Fruit fly (Drosophila melanogaster) ovary, adult (tissue): ENCODE measurements around the gene CG2278.

Experiments used
- CG17801 ChIP-seq: fragments of 200-800 bp; optimal IDR thresholded peaks from 2 replicates; lab custom pipeline; 2019; ENCODE audit warnings: missing biosample characterization, mild to moderate bottlenecking, missing genetic modification characterization, moderate library complexity; ENCODE audit not compliant: partially characterized antibody

Gene CG2278

DNA sequence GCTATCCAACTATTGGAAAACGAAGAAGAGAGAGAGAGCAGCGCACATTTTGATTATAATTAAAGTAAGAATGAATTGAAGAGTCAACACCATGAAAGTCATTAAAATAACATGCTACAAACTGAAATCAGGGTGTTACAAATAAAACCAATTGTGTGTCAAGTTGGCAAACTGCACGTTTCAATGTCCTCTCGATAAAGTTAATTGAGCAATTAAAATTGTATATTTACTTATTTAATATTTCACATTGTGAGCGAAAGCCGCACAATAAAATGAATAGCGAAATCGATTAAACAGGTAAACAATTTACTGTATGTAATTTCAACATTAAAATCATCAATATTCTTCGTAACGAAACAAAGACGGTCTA lies 26.1 kb upstream of the CG2278 start:
- TF ChIP-seq CG17801: no peak

DNA sequence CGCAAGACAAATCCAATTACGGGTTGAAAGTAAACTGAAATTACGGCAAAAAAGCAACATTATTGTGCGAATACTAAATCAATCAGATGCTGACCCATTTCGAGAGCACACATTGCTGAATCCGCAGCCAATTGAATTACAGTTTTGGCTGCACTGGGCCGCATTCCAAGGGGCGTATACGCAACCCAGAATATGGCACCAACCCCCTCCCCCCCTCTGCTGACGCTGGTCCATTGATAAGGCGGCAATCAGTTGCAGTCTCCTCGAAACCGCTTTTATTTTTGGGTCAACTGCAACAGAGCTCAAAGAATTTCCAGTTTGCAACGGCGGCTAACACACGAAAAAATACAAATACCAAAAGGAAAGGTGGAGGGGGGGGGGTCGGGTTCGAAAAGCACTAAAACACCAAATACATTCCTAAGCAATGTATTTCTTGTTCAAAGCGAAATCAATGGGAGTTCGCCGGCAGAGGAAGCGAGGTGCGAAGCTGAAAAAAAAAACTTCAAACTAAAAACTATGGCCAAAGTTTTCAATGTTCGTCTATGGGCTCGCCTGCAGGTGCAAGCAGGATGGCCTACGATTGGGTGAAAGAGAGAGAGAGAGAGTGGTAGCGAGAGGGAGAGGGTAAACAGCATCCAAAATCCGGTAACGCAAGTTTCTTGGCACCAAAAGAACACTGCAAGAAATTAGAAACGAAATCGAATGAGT lies 25.5 kb upstream of the CG2278 start:
- no peak for TF ChIP-seq CG17801

DNA sequence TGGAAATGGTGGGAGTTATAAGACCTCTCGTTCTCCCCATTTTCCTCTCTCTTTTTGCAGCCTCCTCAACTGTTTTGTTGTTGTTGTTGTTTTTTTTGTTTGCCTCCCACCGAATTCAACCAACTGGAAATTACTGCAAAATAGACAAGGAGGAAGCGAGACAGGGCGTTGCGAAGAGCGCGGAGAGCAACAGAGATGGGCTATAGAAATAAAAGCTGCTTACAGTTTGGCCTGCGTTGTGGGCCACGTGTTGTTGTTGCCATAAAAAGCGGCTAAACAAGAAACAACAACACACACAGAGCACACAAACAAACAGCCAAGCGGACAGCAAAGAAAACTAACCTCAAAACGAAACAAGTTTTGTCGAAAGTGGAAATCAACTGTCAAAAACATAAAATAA lies 24.5 kb upstream of the CG2278 start:
- no peak for TF ChIP-seq CG17801

dm6 chrX:8193017-8193556 lies 23.0 kb upstream of the CG2278 start:
- peak; percentile 83 for TF ChIP-seq CG17801

- TF ChIP-seq CG17801: no peak
These were observed 22.1 kb upstream of the CG2278 start for dm6 chrX:8192191-8192590.

DNA sequence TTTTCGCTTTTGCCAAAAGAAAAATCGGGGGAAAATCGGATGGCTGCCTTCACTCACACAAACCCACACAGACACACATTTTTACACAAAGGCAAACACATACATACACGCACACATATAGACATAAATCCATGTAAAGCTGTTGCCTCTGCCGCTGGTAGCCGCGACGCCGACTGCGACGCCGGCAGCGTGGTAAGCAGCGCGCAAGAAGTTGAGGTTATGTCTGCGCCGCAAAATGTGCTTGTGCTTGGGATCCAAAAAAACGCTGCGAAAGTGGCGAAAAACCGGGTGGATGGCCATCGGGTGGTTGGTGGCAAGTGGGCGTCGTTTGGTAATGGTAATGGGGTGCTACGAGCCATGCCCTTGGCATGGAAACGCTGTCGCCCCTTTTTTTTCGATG lies 9.8 kb upstream of the CG2278 start:
- no peak for TF ChIP-seq CG17801

dm6 chrX:8178989-8179388 lies 8.9 kb upstream of the CG2278 start:
- TF ChIP-seq CG17801: no peak

DNA sequence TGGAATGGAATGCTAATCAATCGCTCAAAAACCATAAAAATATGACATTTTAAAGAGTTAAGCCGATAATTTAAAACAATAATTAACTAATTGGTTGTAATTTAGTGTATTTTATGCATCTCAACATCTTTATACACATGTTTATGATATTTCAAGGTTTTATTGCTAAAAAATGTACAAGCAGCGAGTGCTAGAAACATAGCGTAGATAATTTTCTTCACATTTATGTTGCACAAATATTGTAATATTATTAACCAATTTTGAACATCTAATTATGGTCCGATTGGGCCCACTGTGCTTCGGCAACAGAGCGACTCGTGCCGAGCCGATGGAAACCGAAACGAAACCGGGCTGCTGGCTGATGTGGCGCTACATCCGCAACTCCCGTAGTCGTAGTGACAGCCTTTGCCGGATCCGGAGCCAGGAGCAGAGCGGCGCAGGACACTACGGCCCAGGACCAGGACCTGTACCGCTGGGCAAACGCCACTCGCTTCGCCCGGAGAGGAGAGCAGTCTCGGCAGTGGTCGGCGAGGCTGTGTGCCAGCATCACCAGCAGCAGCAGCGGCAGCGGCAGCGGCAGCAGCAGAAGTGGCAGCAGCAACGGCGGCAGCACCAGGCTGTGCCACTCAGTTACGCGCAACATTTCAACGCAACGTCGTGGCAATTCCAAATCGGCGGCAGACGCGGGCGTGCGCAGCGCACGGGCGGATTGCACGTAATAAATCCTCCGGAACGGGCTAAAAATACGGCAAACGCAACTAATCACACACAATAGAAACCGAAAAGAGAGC lies 8.3 kb upstream of the CG2278 start, which contains the start of gene sdt:
sdt (plus strand) TSS at position 385 of the 791 bp plus-strand sequence.
- no peak for TF ChIP-seq CG17801

- no peak for TF ChIP-seq CG17801
These were observed 7.7 kb upstream of the CG2278 start for dm6 chrX:8177742-8178141.

DNA sequence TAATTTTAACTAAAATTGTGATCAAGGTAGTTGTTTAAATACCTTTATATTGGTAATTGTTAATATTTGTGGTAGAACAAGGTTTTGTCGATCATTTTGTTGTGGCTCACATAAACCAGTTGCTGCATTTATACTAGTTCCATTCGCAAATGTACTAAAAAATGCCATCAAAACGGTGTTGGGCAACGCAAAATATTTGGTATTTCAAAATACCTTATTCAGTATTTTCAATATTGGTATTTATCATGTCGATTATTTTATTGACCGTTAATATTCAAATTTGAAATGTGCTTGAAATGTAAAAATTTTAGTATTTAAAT lies 6.9 kb upstream of the CG2278 start, which contains the start of gene slpr:
slpr (minus strand) TSS at position 156 of the 320 bp plus-strand sequence.
- no peak for TF ChIP-seq CG17801

- peak; percentile 18 for TF ChIP-seq CG17801
These were observed 6.4 kb upstream of the CG2278 start for dm6 chrX:8176291-8177029.

DNA sequence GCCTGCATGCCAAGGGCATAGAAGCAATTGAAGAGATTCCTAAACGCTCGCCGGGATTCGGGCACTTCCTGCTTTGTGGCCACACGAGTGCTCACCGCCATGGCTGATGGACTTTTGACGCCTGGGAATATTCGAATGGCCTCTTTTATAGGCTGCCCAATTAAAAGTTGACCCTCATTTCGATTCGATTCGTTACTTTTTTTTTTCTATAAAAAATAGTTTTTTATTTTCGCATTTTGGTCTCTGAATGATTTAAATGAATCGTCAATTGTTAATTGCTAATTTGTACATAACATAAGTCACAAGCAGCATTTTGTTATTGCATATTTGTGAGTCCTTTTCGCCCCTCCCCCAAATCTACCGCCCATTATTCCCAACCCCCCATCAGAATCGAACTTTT lies 4.5 kb downstream of the CG2278 start, which contains the start of gene Or7a:
Or7a (minus strand) TSS at position 101 of the 400 bp plus-strand sequence.
- TF ChIP-seq CG17801: no peak

DNA sequence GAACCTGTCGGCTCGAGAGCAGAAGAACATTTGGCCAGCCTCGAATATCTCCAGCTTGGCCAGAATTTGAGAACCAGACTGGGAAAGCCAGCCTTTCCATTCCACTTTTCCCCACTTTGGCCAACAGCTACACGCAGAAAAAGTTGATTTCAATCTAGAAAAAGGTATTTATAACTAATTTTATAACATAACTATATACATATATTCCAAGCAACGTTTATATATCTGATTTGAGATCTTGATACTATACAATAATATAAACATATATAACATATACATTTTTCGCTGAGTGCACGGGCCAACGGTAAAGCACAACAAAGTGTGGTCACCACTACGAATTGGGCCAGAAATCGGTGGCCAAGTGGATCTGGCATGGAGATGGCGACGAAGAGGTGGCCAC lies 6.6 kb downstream of the CG2278 start:
- no peak for TF ChIP-seq CG17801

DNA sequence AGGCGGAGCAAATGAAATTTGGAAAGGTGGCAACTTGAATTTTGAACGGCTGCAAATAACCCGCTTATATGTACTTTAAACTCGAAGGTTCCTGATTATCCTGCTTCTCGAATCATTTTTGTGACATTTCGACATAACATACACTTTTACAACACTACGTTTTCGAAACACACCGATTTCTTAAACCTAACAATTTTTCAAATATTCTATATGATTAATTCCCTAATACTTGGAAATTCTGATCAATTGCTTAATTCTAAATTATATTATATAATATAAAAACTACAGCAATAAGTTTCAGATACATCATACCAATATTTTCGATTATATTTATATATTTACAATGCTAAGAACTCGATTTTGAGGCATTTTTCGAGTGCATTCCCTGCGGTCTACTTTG lies 7.4 kb downstream of the CG2278 start, which contains the start of gene CG10761:
CG10761 (minus strand) TSS at position 101 of the 400 bp plus-strand sequence.
- TF ChIP-seq CG17801: no peak

DNA sequence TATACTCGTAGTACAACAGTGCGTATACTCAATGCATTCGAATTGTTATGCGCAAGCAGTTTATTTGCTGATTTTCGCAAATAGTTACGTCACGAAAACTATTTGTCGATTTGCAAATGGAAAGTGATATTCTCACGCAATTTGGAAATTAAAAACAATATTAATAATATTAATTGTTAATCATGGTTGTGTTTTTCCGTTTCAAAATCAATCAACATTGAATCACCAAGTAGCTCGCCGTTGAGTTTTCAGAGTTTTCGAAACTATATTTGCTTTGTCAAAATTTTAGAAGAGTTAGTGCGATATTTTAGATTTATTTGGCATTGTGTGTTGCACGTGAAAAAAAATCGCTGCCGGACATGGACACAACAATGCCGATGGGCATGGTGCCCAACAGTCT lies 10.3 kb downstream of the CG2278 start, which contains the start of gene CG15337:
CG15337 (plus strand) TSS at position 301 of the 400 bp plus-strand sequence.
- no peak for TF ChIP-seq CG17801

DNA sequence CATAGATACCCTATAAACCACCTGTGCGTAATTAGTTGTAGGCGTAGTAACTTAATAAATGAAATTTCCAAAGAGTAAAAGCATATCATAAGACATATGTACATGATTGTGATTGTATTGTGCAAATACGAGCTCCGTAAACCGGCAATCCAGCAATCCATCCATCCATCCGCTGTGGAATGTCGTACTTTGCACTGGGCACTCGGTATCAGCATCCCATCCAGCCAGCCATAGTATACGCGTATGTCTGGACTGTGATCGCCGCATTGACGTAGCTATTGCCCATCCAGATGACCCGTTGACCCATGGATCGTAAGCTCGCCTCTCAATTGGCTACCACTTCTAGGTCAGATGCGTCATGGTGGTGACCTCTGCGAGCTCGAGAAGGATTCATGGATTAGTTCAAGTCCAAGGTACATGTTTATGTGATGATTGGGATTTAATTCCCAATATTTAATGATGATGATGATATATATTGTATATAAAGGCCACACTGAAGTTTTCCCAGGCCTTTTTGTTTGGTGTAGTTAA lies 11.1 kb downstream of the CG2278 start:
- TF ChIP-seq CG17801: no peak

DNA sequence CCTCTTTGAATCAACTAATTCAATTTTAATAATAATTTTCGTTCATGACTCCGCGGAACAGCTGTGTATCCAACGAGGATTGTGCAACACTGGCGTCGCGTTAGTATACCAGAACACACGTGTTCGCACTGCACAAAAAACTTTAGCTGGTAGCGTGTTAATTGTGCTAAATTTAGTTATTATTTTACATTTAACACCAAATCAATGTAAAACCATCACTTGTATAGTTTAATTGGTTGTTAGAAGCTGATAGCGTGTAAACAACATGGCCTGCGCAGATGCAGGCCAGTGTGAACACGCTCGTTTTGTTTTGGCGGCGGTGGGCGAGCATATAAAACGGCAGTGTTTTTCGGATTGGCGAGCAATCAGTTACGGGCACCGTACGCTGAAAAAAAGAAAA lies 12.8 kb downstream of the CG2278 start, which contains the start of the genes Traf6 and GIIIspla2:
Traf6 (minus strand) TSS at position 93 of the 400 bp plus-strand sequence.
GIIIspla2 (plus strand) TSS at position 335 of the 400 bp plus-strand sequence.
- TF ChIP-seq CG17801: peak; percentile 72
